Worm (Caenorhabditis elegans) whole organism, late embryonic: Measurements from ENCODE around the gene srh-113.

Experiments
- C08G9.2 ChIP-seq: sonication (generic microtip); optimal IDR thresholded peaks from 2 replicates; lab custom pipeline; 2016; ENCODE audit warnings: mild to moderate bottlenecking, missing genetic modification characterization, moderate library complexity, missing compliant biosample characterization
- C38D4.7 ChIP-seq: fragments of 200-800 bp; sonication (Bioruptor generic); optimal IDR thresholded peaks from 2 replicates; lab custom pipeline; 2018; ENCODE audit warnings: mild to moderate bottlenecking, missing genetic modification characterization, moderate library complexity, missing compliant biosample characterization
- T23F11.4 ChIP-seq: fragments of 200-800 bp; sonication (Bioruptor generic); optimal IDR thresholded peaks from 2 replicates; lab custom pipeline; 2018; ENCODE audit warnings: mild to moderate bottlenecking, missing genetic modification characterization, missing compliant biosample characterization
- ahr-1 ChIP-seq: sonication (generic microtip); optimal IDR thresholded peaks from 2 replicates; lab custom pipeline; 2016; ENCODE audit warnings: missing genetic modification characterization, missing compliant biosample characterization
- ama-1 ChIP-seq: fragments of 150-350 bp; optimal IDR thresholded peaks from 2 replicates; lab custom pipeline; 2014
- ceh-14 ChIP-seq: sonication (generic microtip); optimal IDR thresholded peaks from 2 replicates; lab custom pipeline; 2016; ENCODE audit warnings: missing genotype, missing genetic modification characterization, missing compliant biosample characterization
- ceh-22 ChIP-seq: sonication (generic microtip); optimal IDR thresholded peaks from 2 replicates; lab custom pipeline; 2017; ENCODE audit warnings: missing biosample characterization, missing genetic modification characterization
- ceh-24 ChIP-seq: sonication (generic microtip); optimal IDR thresholded peaks from 2 replicates; lab custom pipeline; 2016; ENCODE audit warnings: mild to moderate bottlenecking, missing genetic modification characterization, missing compliant biosample characterization
- ceh-31 ChIP-seq: sonication (generic microtip); optimal IDR thresholded peaks from 2 replicates; lab custom pipeline; 2016; ENCODE audit warnings: missing genetic modification characterization, missing compliant biosample characterization
- ceh-45 ChIP-seq: fragments of 200-800 bp; sonication (Bioruptor generic); IDR thresholded peaks from 2 replicates; pipeline ENCODE4 v1.3.6; 2022; ENCODE audit warnings: missing genetic modification reagents, missing genetic modification characterization, missing compliant biosample characterization
- ceh-6 ChIP-seq: fragments of 200-800 bp; sonication (Bioruptor generic); optimal IDR thresholded peaks from 2 replicates; lab custom pipeline; 2018; ENCODE audit warnings: mild to moderate bottlenecking, missing genetic modification characterization, missing compliant biosample characterization
- ceh-9 ChIP-seq: sonication (generic microtip); optimal IDR thresholded peaks from 2 replicates; lab custom pipeline; 2016; ENCODE audit warnings: mild to moderate bottlenecking, missing genetic modification characterization, inconsistent platforms, missing compliant biosample characterization
- che-1 ChIP-seq: sonication (generic microtip); optimal IDR thresholded peaks from 2 replicates; lab custom pipeline; 2016; ENCODE audit warnings: mild to moderate bottlenecking, missing genetic modification characterization, missing compliant biosample characterization
- dmd-4 ChIP-seq: sonication (generic microtip); optimal IDR thresholded peaks from 2 replicates; lab custom pipeline; 2016; ENCODE audit warnings: borderline replicate concordance, missing genetic modification characterization, missing compliant biosample characterization
- dve-1 ChIP-seq: sonication (generic microtip); optimal IDR thresholded peaks from 2 replicates; lab custom pipeline; 2017; ENCODE audit warnings: antibody characterized with exemption, mild to moderate bottlenecking, missing genetic modification characterization, missing compliant biosample characterization
- elt-2 ChIP-seq: sonication (generic microtip); optimal IDR thresholded peaks from 2 replicates; lab custom pipeline; 2016; ENCODE audit warnings: missing genetic modification reagents, missing genetic modification characterization, missing compliant biosample characterization
- fkh-10 ChIP-seq: fragments of 150-350 bp; optimal IDR thresholded peaks from 2 replicates; lab custom pipeline; 2014; ENCODE audit warnings: missing biosample characterization, missing genetic modification reagents, missing genetic modification characterization
- fkh-6 ChIP-seq: sonication (generic microtip); optimal IDR thresholded peaks from 2 replicates; lab custom pipeline; 2016; ENCODE audit warnings: missing genetic modification characterization, missing compliant biosample characterization
- gmeb-2 ChIP-seq: sonication (generic microtip); optimal IDR thresholded peaks from 2 replicates; lab custom pipeline; 2016; ENCODE audit warnings: missing genetic modification characterization, inconsistent platforms, missing compliant biosample characterization
- hlh-15 ChIP-seq: sonication (generic microtip); optimal IDR thresholded peaks from 2 replicates; lab custom pipeline; 2016; ENCODE audit warnings: missing genetic modification characterization, missing compliant biosample characterization
- hlh-6 ChIP-seq: sonication (generic microtip); optimal IDR thresholded peaks from 2 replicates; lab custom pipeline; 2016; ENCODE audit warnings: missing genotype, missing genetic modification characterization, missing compliant biosample characterization
- lin-11 ChIP-seq: fragments of 200-800 bp; sonication (Bioruptor generic); optimal IDR thresholded peaks from 2 replicates; lab custom pipeline; 2018; ENCODE audit warnings: mild to moderate bottlenecking, missing genetic modification characterization, missing compliant biosample characterization
- madf-2 ChIP-seq: sonication (generic microtip); optimal IDR thresholded peaks from 2 replicates; lab custom pipeline; 2017; ENCODE audit warnings: missing genetic modification characterization, missing compliant biosample characterization
- nhr-11 ChIP-seq: fragments of 150-350 bp; optimal IDR thresholded peaks from 2 replicates; lab custom pipeline; 2014; ENCODE audit warnings: missing biosample characterization, missing genetic modification characterization
- npax-4 ChIP-seq: sonication (generic microtip); optimal IDR thresholded peaks from 2 replicates; lab custom pipeline; 2016; ENCODE audit warnings: missing genetic modification characterization, missing compliant biosample characterization
- pat-9 ChIP-seq: fragments of 200-800 bp; sonication (Bioruptor generic); optimal IDR thresholded peaks from 2 replicates; lab custom pipeline; 2018; ENCODE audit warnings: mild to moderate bottlenecking, missing genetic modification characterization, moderate library complexity, missing compliant biosample characterization
- pros-1 ChIP-seq: fragments of 150-350 bp; optimal IDR thresholded peaks from 2 replicates; lab custom pipeline; 2014; ENCODE audit warnings: missing biosample characterization, missing genetic modification reagents, missing genetic modification characterization
- sdc-2 ChIP-seq: sonication (generic microtip); optimal IDR thresholded peaks from 2 replicates; lab custom pipeline; 2016; ENCODE audit warnings: missing genotype, missing genetic modification characterization, missing compliant biosample characterization
- sox-4 ChIP-seq: sonication (generic microtip); optimal IDR thresholded peaks from 2 replicates; lab custom pipeline; 2017; ENCODE audit warnings: mild to moderate bottlenecking, missing genetic modification characterization, inconsistent platforms, missing compliant biosample characterization
- syd-9 ChIP-seq: sonication (generic microtip); optimal IDR thresholded peaks from 2 replicates; lab custom pipeline; 2016; ENCODE audit warnings: mild to moderate bottlenecking, missing genetic modification characterization, moderate library complexity, missing compliant biosample characterization
- tbx-2 ChIP-seq: sonication (generic microtip); optimal IDR thresholded peaks from 2 replicates; lab custom pipeline; 2016; ENCODE audit warnings: missing genetic modification characterization, missing compliant biosample characterization
- tbx-7 ChIP-seq: sonication (generic microtip); optimal IDR thresholded peaks from 2 replicates; lab custom pipeline; 2016; ENCODE audit warnings: missing genotype, missing genetic modification characterization, missing compliant biosample characterization
- ttx-3 ChIP-seq: sonication (generic microtip); optimal IDR thresholded peaks from 2 replicates; lab custom pipeline; 2016; ENCODE audit warnings: missing genetic modification reagents, missing genetic modification characterization, missing compliant biosample characterization
- unc-42 ChIP-seq: sonication (generic microtip); optimal IDR thresholded peaks from 2 replicates; lab custom pipeline; 2016; ENCODE audit warnings: missing genotype, missing genetic modification characterization, missing compliant biosample characterization
- zip-5 ChIP-seq: sonication (generic microtip); optimal IDR thresholded peaks from 2 replicates; lab custom pipeline; 2016; ENCODE audit warnings: missing genetic modification characterization, missing compliant biosample characterization

srh-113 gene

ce11 chrV:17217690-17218089 lies 4.8 kb downstream of the srh-113 start, which contains the start of gene srbc-62:
srbc-62 (plus strand) TSS chrV:17217990.
- TF ChIP-seq madf-2 (no peak), ceh-6 (GFP tag; lab: Kevin White, UChicago) (no peak), ttx-3 (no peak), ceh-14 (tag; lab: Kevin White, UChicago) (no peak), ceh-22 (tag; lab: Kevin White, UChicago) (no peak), hlh-15 (tag; lab: Kevin White, UChicago) (no peak), npax-4 (no peak), pat-9 (tag; lab: Kevin White, UChicago) (no peak)

- no peak for TF ChIP-seq unc-42
- TF ChIP-seq ceh-24 (tag; lab: Kevin White, UChicago) = no peak
- no peak for TF ChIP-seq zip-5 (tag; lab: Kevin White, UChicago)
- no peak for TF ChIP-seq C08G9.2 (tag; lab: Kevin White, UChicago)
- TF ChIP-seq ceh-22 (tag; lab: Kevin White, UChicago) = no peak
- TF ChIP-seq ama-1 (lab: Kevin White, UChicago) = no peak
- TF ChIP-seq ceh-31 = no peak
Observed at ce11 chrV:17220345-17220744, 7.5 kb downstream of the srh-113 start, which contains the start of gene srh-109. srh-109 (minus strand) TSS chrV:17220445.

DNA sequence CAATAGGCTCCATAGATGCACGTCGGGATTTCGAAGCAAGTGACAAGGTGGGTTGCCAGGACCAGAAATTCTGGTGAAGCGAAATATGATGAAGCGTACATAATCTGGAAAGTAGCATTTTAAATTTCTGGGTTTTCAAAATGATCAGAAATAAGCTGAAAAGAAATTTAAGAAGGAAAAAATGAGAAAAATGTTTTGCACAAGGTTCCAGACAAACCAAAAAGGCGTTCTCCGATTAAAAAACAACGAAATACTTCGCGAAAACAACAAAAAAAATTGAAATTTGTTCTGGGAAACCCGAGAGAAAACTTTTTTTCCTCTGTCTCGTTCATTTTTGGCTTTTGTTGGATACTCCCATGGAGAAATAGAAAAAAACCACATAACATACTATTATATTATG lies 10.5 kb downstream of the srh-113 start, which contains the start of gene srh-252:
Gene srh-252, minus strand, starts transcription at position 101 of the 400 bp plus-strand sequence.
- TF ChIP-seq dve-1 (tag; lab: Kevin White, UChicago) = no peak
- no peak for TF ChIP-seq elt-2 (tag; lab: Kevin White, UChicago)
- no peak for TF ChIP-seq ceh-22 (tag; lab: Kevin White, UChicago)
- TF ChIP-seq nhr-11 (tag; lab: Kevin White, UChicago) = no peak
- no peak for TF ChIP-seq ceh-45 (GFP tag; lab: Robert Waterston, UW)
- no peak for TF ChIP-seq ahr-1 (tag; lab: Kevin White, UChicago)
- no peak for TF ChIP-seq fkh-10 (GFP tag; lab: Kevin White, UChicago)
- TF ChIP-seq sdc-2 (tag; lab: Kevin White, UChicago) = no peak

- TF ChIP-seq C38D4.7 (no peak), tbx-7 (no peak), pros-1 (tag; lab: Kevin White, UChicago) (no peak), dmd-4 (tag; lab: Kevin White, UChicago) (no peak), ceh-9 (tag; lab: Kevin White, UChicago) (no peak), ama-1 (lab: Kevin White, UChicago) (no peak), pat-9 (tag; lab: Kevin White, UChicago) (no peak), sox-4 (tag; lab: Kevin White, UChicago) (no peak), madf-2 (no peak), fkh-6 (tag; lab: Kevin White, UChicago) (no peak), hlh-15 (tag; lab: Kevin White, UChicago) (no peak), lin-11 (tag; lab: Kevin White, UChicago) (no peak), syd-9 (no peak), nhr-11 (tag; lab: Kevin White, UChicago) (no peak), T23F11.4 (GFP tag; lab: Kevin White, UChicago) (no peak)
Observed at ce11 chrV:17225389-17225788, 12.5 kb downstream of the srh-113 start, which contains the start of gene scl-25. scl-25 (plus strand) TSS chrV:17225689.

DNA sequence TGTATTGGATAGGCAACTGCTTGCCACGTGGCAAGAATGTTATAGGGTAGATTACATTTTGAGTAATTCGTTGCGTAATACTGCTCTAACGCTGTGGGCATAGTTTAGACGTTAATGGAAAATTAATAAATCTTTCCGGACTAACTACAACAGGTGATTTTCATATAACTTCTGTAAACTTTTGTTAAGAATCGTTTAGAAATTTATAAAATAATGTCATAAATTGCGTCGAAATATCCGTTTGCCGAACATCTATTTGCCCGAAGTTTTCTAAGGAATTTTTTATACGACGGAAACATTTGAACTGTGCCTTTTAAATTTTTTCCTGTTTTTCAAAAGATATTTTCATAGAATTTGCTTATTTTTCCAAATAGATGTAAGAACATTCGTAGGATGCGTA lies 13.3 kb downstream of the srh-113 start, which contains the start of gene srh-112:
Gene srh-112, minus strand, starts transcription at position 101 of the 400 bp plus-strand sequence.
- TF ChIP-seq tbx-2 (no peak), hlh-6 (tag; lab: Kevin White, UChicago) (no peak), pat-9 (tag; lab: Kevin White, UChicago) (no peak), ama-1 (lab: Kevin White, UChicago) (no peak), C08G9.2 (tag; lab: Kevin White, UChicago) (no peak), gmeb-2 (tag; lab: Kevin White, UChicago) (no peak), che-1 (tag; lab: Kevin White, UChicago) (no peak), ceh-22 (tag; lab: Kevin White, UChicago) (no peak)
